Fruit fly (Drosophila melanogaster) whole organism, embryonic: ENCODE results near the gene CG5346.

Experiments used
- Asciz ChIP-seq: fragments of 200-800 bp; sonication (Bioruptor generic); optimal IDR thresholded peaks from 2 replicates; lab custom pipeline; 2017; ENCODE audit warnings: missing biosample characterization, mild to moderate bottlenecking, missing genetic modification characterization, missing genetic modification reagents
- B-H2 ChIP-seq: fragments of 200-800 bp; sonication (Bioruptor generic); optimal IDR thresholded peaks from 2 replicates; lab custom pipeline; 2018; ENCODE audit warnings: missing biosample characterization, mild to moderate bottlenecking, missing genetic modification characterization
- BtbVII ChIP-seq: fragments of 200-800 bp; sonication (Bioruptor generic); optimal IDR thresholded peaks from 3 replicates; lab custom pipeline; 2017; ENCODE audit warnings: missing biosample characterization, mild to moderate bottlenecking, missing genetic modification characterization
- CG10462 ChIP-seq: fragments of 200-800 bp; sonication (Bioruptor generic); optimal IDR thresholded peaks from 2 replicates; lab custom pipeline; 2016; ENCODE audit warnings: missing biosample characterization, missing genetic modification characterization
- CG15601 ChIP-seq: fragments of 200-800 bp; sonication (Bioruptor generic); optimal IDR thresholded peaks from 3 replicates; lab custom pipeline; 2019; ENCODE audit warnings: missing biosample characterization, mild to moderate bottlenecking, missing genetic modification characterization, moderate library complexity
- CG17359 ChIP-seq: fragments of 200-800 bp; sonication (Bioruptor generic); optimal IDR thresholded peaks from 3 replicates; lab custom pipeline; 2018; ENCODE audit warnings: missing biosample characterization, mild to moderate bottlenecking, missing genetic modification characterization, moderate library complexity
- CG17802 ChIP-seq: fragments of 200-800 bp; sonication (Bioruptor generic); optimal IDR thresholded peaks from 2 replicates; lab custom pipeline; 2018; ENCODE audit warnings: missing biosample characterization, mild to moderate bottlenecking, missing genetic modification characterization, moderate library complexity
- CG18262 ChIP-seq: fragments of 200-800 bp; optimal IDR thresholded peaks from 3 replicates; lab custom pipeline; 2019; ENCODE audit warnings: missing biosample characterization, mild to moderate bottlenecking, missing genetic modification characterization, moderate library complexity
- CG31388 ChIP-seq: fragments of 200-800 bp; sonication (Bioruptor generic); optimal IDR thresholded peaks from 2 replicates; lab custom pipeline; 2016; ENCODE audit warnings: missing biosample characterization, missing genetic modification characterization
- CG3726 ChIP-seq: fragments of 200-800 bp; sonication (Bioruptor generic); IDR thresholded peaks from 3 replicates; pipeline ENCODE4, ENCODE4 v1.3.6; 2022; ENCODE audit warnings: missing biosample characterization, missing genetic modification characterization
- CG4424 ChIP-seq: fragments of 200-800 bp; sonication (Bioruptor generic); optimal IDR thresholded peaks from 3 replicates; lab custom pipeline; 2016; ENCODE audit warnings: missing biosample characterization, missing genetic modification characterization
- CG5245 ChIP-seq: fragments of 200-800 bp; sonication (Bioruptor generic); optimal IDR thresholded peaks from 3 replicates; lab custom pipeline; 2016; ENCODE audit warnings: missing biosample characterization, missing genetic modification characterization
- CG5953 ChIP-seq: fragments of 200-800 bp; sonication (Bioruptor generic); IDR thresholded peaks from 2 replicates; pipeline ENCODE4 v1.3.6; 2022; ENCODE audit warnings: missing biosample characterization, missing genetic modification characterization
- CG6791 ChIP-seq: fragments of 200-800 bp; sonication (Bioruptor generic); IDR thresholded peaks from 3 replicates; pipeline ENCODE4 v1.3.6; 2022; ENCODE audit warnings: missing biosample characterization, missing genetic modification characterization; ENCODE audit not compliant: partially characterized antibody
- CG8290 ChIP-seq, 3 experiments: fragments of 200-800 bp; sonication (Bioruptor generic); optimal IDR thresholded peaks; 2 replicates each; lab custom pipeline; 2016 to 2019; ENCODE audit warnings: missing biosample characterization in 3 of 3, missing genetic modification characterization in 3 of 3, mild to moderate bottlenecking in 2 of 3, moderate library complexity in 1 of 3
- D19B ChIP-seq: fragments of 200-800 bp; sonication (Bioruptor generic); optimal IDR thresholded peaks from 2 replicates; lab custom pipeline; 2017; ENCODE audit warnings: missing biosample characterization, mild to moderate bottlenecking, missing genetic modification characterization
- Hmr ChIP-seq: fragments of 200-800 bp; sonication (Bioruptor generic); optimal IDR thresholded peaks from 3 replicates; lab custom pipeline; 2017; ENCODE audit warnings: mild to moderate bottlenecking, missing biosample characterization, missing genetic modification reagents, missing genetic modification characterization
- Hr3 ChIP-seq: fragments of 200-800 bp; sonication (Bioruptor generic); optimal IDR thresholded peaks from 3 replicates; lab custom pipeline; 2016; ENCODE audit warnings: missing biosample characterization, missing genetic modification characterization
- Jarid2 ChIP-seq: fragments of 200-800 bp; sonication (Bioruptor generic); optimal IDR thresholded peaks from 3 replicates; lab custom pipeline; 2017; ENCODE audit warnings: mild to moderate bottlenecking, missing biosample characterization, missing genetic modification reagents, missing genetic modification characterization
- Oaz ChIP-seq: fragments of 200-800 bp; sonication (Bioruptor generic); IDR thresholded peaks from 2 replicates; pipeline ENCODE4 v1.3.6; 2022; ENCODE audit warnings: missing biosample characterization, missing genetic modification characterization
- Opbp ChIP-seq: fragments of 200-800 bp; sonication (Bioruptor generic); IDR thresholded peaks from 3 replicates; pipeline ENCODE4 v1.3.6; 2022; ENCODE audit warnings: missing biosample characterization, missing genetic modification characterization; ENCODE audit not compliant: partially characterized antibody
- Optix ChIP-seq: fragments of 200-800 bp; sonication (Bioruptor generic); IDR thresholded peaks from 3 replicates; pipeline ENCODE4 v1.3.6; 2022; ENCODE audit warnings: missing biosample characterization, missing genetic modification characterization
- Side ChIP-seq: fragments of 200-800 bp; sonication (Bioruptor generic); optimal IDR thresholded peaks from 2 replicates; lab custom pipeline; 2016; ENCODE audit warnings: missing biosample characterization, missing genetic modification characterization
- Spps ChIP-seq: fragments of 200-800 bp; sonication (Bioruptor generic); optimal IDR thresholded peaks from 2 replicates; lab custom pipeline; 2018; ENCODE audit warnings: missing biosample characterization, mild to moderate bottlenecking, missing genetic modification characterization
- Stat92E ChIP-seq, 3 experiments: fragments of >200 bp in 2 of 3; fragments of 200-800 bp in 1 of 3; sonication (Bioruptor generic) in 1 of 3; optimal IDR thresholded peaks; 2 replicates each; lab custom pipeline; 2017 to 2019; ENCODE audit warnings: missing biosample characterization in 3 of 3, missing genetic modification characterization in 3 of 3, mild to moderate bottlenecking in 1 of 3, moderate library complexity in 1 of 3
- al ChIP-seq: fragments of 200-800 bp; sonication (Bioruptor generic); IDR thresholded peaks from 2 replicates; pipeline ENCODE4 v1.3.6; 2022; ENCODE audit warnings: missing biosample characterization, missing genetic modification characterization
- aop ChIP-seq: fragments of 200-800 bp; sonication (Bioruptor generic); IDR thresholded peaks from 2 replicates; pipeline ENCODE4 v1.3.6; 2022; ENCODE audit warnings: missing biosample characterization, missing genetic modification characterization
- ap ChIP-seq: fragments of 200-800 bp; sonication (Bioruptor generic); IDR thresholded peaks from 2 replicates; pipeline ENCODE4 v1.3.6; 2022; ENCODE audit warnings: missing biosample characterization, missing genetic modification characterization
- bbx ChIP-seq: fragments of 200-800 bp; sonication (Bioruptor generic); IDR thresholded peaks from 2 replicates; pipeline ENCODE4 v1.3.6; 2022; ENCODE audit warnings: missing biosample characterization, missing genetic modification characterization; ENCODE audit not compliant: partially characterized antibody
- bcd ChIP-seq: fragments of 200-800 bp; sonication (Bioruptor generic); optimal IDR thresholded peaks from 2 replicates; lab custom pipeline; 2017; ENCODE audit warnings: missing biosample characterization, mild to moderate bottlenecking, missing genetic modification characterization
- btn ChIP-seq: fragments of 200-800 bp; sonication (Bioruptor generic); optimal IDR thresholded peaks from 2 replicates; lab custom pipeline; 2016; ENCODE audit warnings: missing biosample characterization, missing genetic modification characterization
- cad ChIP-seq: fragments of >200 bp; optimal IDR thresholded peaks from 2 replicates; lab custom pipeline; 2017; ENCODE audit warnings: missing biosample characterization, missing genetic modification characterization
- cas ChIP-seq: fragments of 200-800 bp; sonication (Bioruptor generic); IDR thresholded peaks from 2 replicates; pipeline ENCODE4 v1.3.6; 2022; ENCODE audit warnings: missing biosample characterization, missing genetic modification characterization
- caup ChIP-seq: fragments of 200-800 bp; sonication (Bioruptor generic); optimal IDR thresholded peaks from 3 replicates; lab custom pipeline; 2017; ENCODE audit warnings: missing biosample characterization, mild to moderate bottlenecking, missing genetic modification characterization, moderate library complexity; ENCODE audit not compliant: severe bottlenecking
- dati ChIP-seq: fragments of 200-800 bp; sonication (Bioruptor generic); IDR thresholded peaks from 2 replicates; pipeline ENCODE4 v1.3.6; 2022; ENCODE audit warnings: missing biosample characterization, missing genetic modification characterization
- dysf ChIP-seq: fragments of 200-800 bp; sonication (Bioruptor generic); IDR thresholded peaks from 3 replicates; pipeline ENCODE4 v1.3.6; 2022; ENCODE audit warnings: missing biosample characterization, missing genetic modification characterization
- eyg ChIP-seq: fragments of 200-800 bp; sonication (Bioruptor generic); optimal IDR thresholded peaks from 3 replicates; lab custom pipeline; 2016; ENCODE audit warnings: missing biosample characterization, missing genetic modification characterization
- gcm2 ChIP-seq: fragments of 200-800 bp; sonication (Bioruptor generic); optimal IDR thresholded peaks from 2 replicates; lab custom pipeline; 2016; ENCODE audit warnings: missing biosample characterization, missing genetic modification characterization
- gt ChIP-seq: fragments of 200-800 bp; sonication (Bioruptor generic); IDR thresholded peaks from 2 replicates; pipeline ENCODE4 v1.3.6; 2022; ENCODE audit warnings: missing biosample characterization, missing genetic modification characterization
- inv ChIP-seq: fragments of 200-800 bp; sonication (Bioruptor generic); IDR thresholded peaks from 2 replicates; pipeline ENCODE4 v1.3.6; 2022; ENCODE audit warnings: missing biosample characterization, missing genetic modification characterization; ENCODE audit not compliant: partially characterized antibody
- knrl ChIP-seq: fragments of 200-800 bp; sonication (Bioruptor generic); IDR thresholded peaks from 3 replicates; pipeline ENCODE4 v1.3.6; 2022; ENCODE audit warnings: missing biosample characterization, missing genetic modification characterization; ENCODE audit not compliant: partially characterized antibody
- lbe ChIP-seq: fragments of 200-800 bp; sonication (Bioruptor generic); optimal IDR thresholded peaks from 2 replicates; lab custom pipeline; 2016; ENCODE audit warnings: missing biosample characterization, mild to moderate bottlenecking, missing genetic modification characterization
- lov ChIP-seq, 2 experiments: fragments of 200-800 bp in 1 of 2; fragments of >200 bp in 1 of 2; sonication (Bioruptor generic) in 1 of 2; IDR thresholded peaks in 1 of 2; optimal IDR thresholded peaks in 1 of 2; 2 replicates in 1 of 2; 3 replicates in 1 of 2; pipeline versions ENCODE4 v1.3.6 to Lab custom; 2017 to 2022; ENCODE audit warnings: missing biosample characterization in 1 of 2, missing genetic modification characterization in 1 of 2
- luna ChIP-seq: fragments of 200-800 bp; sonication (Bioruptor generic); optimal IDR thresholded peaks from 2 replicates; lab custom pipeline; 2016; ENCODE audit warnings: missing biosample characterization, missing genetic modification characterization
- oc ChIP-seq: fragments of 200-800 bp; sonication (Bioruptor generic); optimal IDR thresholded peaks from 2 replicates; lab custom pipeline; 2018; ENCODE audit warnings: missing biosample characterization, mild to moderate bottlenecking, missing genetic modification characterization, moderate library complexity
- salm ChIP-seq: fragments of 200-800 bp; sonication (Bioruptor generic); optimal IDR thresholded peaks from 2 replicates; lab custom pipeline; 2018; ENCODE audit warnings: missing biosample characterization, mild to moderate bottlenecking, missing genetic modification characterization
- shn ChIP-seq: fragments of 200-800 bp; sonication (Bioruptor generic); optimal IDR thresholded peaks from 3 replicates; lab custom pipeline; 2016; ENCODE audit warnings: missing biosample characterization, missing genetic modification characterization
- tll ChIP-seq, 2 experiments: fragments of 200-800 bp in 1 of 2; fragments of >200 bp in 1 of 2; sonication (Bioruptor generic) in 1 of 2; optimal IDR thresholded peaks; 2 replicates each; lab custom pipeline; 2017 to 2019; ENCODE audit warnings: missing biosample characterization in 2 of 2, missing genetic modification characterization in 2 of 2, mild to moderate bottlenecking in 1 of 2, moderate library complexity in 1 of 2
- wor ChIP-seq: fragments of 200-800 bp; sonication (Bioruptor generic); IDR thresholded peaks from 2 replicates; pipeline ENCODE4 v1.3.6; 2022; ENCODE audit warnings: missing biosample characterization, missing genetic modification characterization

The CG5346 gene

dm6 chr3R:22526353-22526907 is 2.0 kb downstream of the CG5346 start (continued):
- peak; percentile 37 for TF ChIP-seq CG4424 (GFP tag; lab: Kevin White, UChicago)
- no peak for TF ChIP-seq CG5245
- no peak for TF ChIP-seq caup (GFP tag; lab: Kevin White, UChicago)
- no peak for TF ChIP-seq eyg
- TF ChIP-seq Asciz (GFP tag; lab: Kevin White, UChicago) = peak; percentile 27
- TF ChIP-seq tll (GFP tag; optimal IDR thresholded peaks at IDR 0.05; lab: Kevin White, UChicago) = no peak
- no peak for TF ChIP-seq luna (GFP tag; lab: Kevin White, UChicago)
- no peak for TF ChIP-seq CG8290 (GFP tag; optimal IDR thresholded peaks at IDR 0.05; lab: Kevin White, UChicago)
- peak in 1 of 2 experiments; percentile 42 for TF ChIP-seq CG8290 (tag; optimal IDR thresholded peaks at IDR 0.05; lab: Kevin White, UChicago)
- TF ChIP-seq B-H2 (GFP tag; lab: Kevin White, UChicago) = no peak
- TF ChIP-seq bcd = peak; percentile 31
- TF ChIP-seq dysf (GFP tag; lab: Robert Waterston, UW) = peak; percentile 51; the same call in 2 of the 3 replicates
- TF ChIP-seq gcm2 (GFP tag; lab: Kevin White, UChicago) = no peak
- no peak for TF ChIP-seq BtbVII (GFP tag; lab: Kevin White, UChicago)
- TF ChIP-seq Hr3 = no peak
- no peak for TF ChIP-seq lbe (GFP tag; lab: Kevin White, UChicago)
- peak; percentile 5 for TF ChIP-seq CG17802
- TF ChIP-seq Optix (GFP tag; lab: Robert Waterston, UW) = peak; percentile 37; the same call in 1 of the 3 replicates
- TF ChIP-seq dati (GFP tag; lab: Robert Waterston, UW) = no peak
- no peak for TF ChIP-seq CG15601 (tag; lab: Kevin White, UChicago)
- no peak for TF ChIP-seq Stat92E (GFP tag; optimal IDR thresholded peaks at IDR 0.05; lab: Kevin White, UChicago)
- TF ChIP-seq Oaz (GFP tag; lab: Robert Waterston, UW) = no peak
- 0 out of 2 replicates have a peak, but pooled peaks have one; percentile 10 for TF ChIP-seq aop (GFP tag; lab: Robert Waterston, UW)
- no peak for TF ChIP-seq salm (tag; lab: Kevin White, UChicago)
- TF ChIP-seq cas (GFP tag; lab: Robert Waterston, UW) = no peak
- no peak for TF ChIP-seq CG3726 (GFP tag; lab: Robert Waterston, UW)
- TF ChIP-seq al (GFP tag; lab: Robert Waterston, UW) = no peak
- TF ChIP-seq Spps (tag; lab: Kevin White, UChicago) = no peak
- no peak for TF ChIP-seq CG10462 (GFP tag; lab: Kevin White, UChicago)
- TF ChIP-seq ap (GFP tag; lab: Robert Waterston, UW) = 0 out of 2 replicates have a peak, but pooled peaks have one; percentile 24
- TF ChIP-seq inv = no peak
- TF ChIP-seq bbx (GFP tag; lab: Robert Waterston, UW) = 0 out of 2 replicates have a peak, but pooled peaks have one; percentile 22
- TF ChIP-seq gt (GFP tag; lab: Robert Waterston, UW) = no peak
- no peak for TF ChIP-seq Opbp
- TF ChIP-seq CG5953 (GFP tag; lab: Robert Waterston, UW) = no peak
- TF ChIP-seq CG31388 = no peak
- no peak for TF ChIP-seq lov (optimal IDR thresholded peaks at IDR 0.05; lab: Kevin White, UChicago)
- TF ChIP-seq lov (GFP tag; IDR thresholded peaks at IDR 0.05; lab: Robert Waterston, UW) = no peak
- peak; percentile 36 for TF ChIP-seq shn (GFP tag; lab: Kevin White, UChicago)
- no peak for TF ChIP-seq CG6791 (GFP tag; lab: Robert Waterston, UW)
- no peak for TF ChIP-seq Side (GFP tag; lab: Kevin White, UChicago)
- no peak for TF ChIP-seq Jarid2
- no peak for TF ChIP-seq Hmr
- TF ChIP-seq CG17359 (tag; lab: Kevin White, UChicago) = no peak
- TF ChIP-seq knrl (GFP tag; lab: Robert Waterston, UW) = no peak
- no peak for TF ChIP-seq D19B (GFP tag; lab: Kevin White, UChicago)
- peak; percentile 49 for TF ChIP-seq CG18262 (tag; lab: Kevin White, UChicago)
- TF ChIP-seq wor (GFP tag; lab: Robert Waterston, UW) = no peak
- TF ChIP-seq btn = no peak
- TF ChIP-seq cad (GFP tag; lab: Kevin White, UChicago) = no peak
- TF ChIP-seq oc (tag; lab: Kevin White, UChicago) = no peak
